Worm (Caenorhabditis elegans) whole organism, midembryonic: ENCODE measurements around the gene K12H4.6.

Experiments used
- T22C8.4 ChIP-seq: fragments of 200-800 bp; sonication (Bioruptor generic); IDR thresholded peaks from 2 replicates; pipeline ENCODE4 v1.3.6; 2022; ENCODE audit warnings: missing genetic modification characterization, missing compliant biosample characterization
- cog-1 ChIP-seq: sonication (generic microtip); optimal IDR thresholded peaks from 2 replicates; lab custom pipeline; 2016; ENCODE audit warnings: missing genetic modification characterization, missing compliant biosample characterization
- flt-1 ChIP-seq: fragments of 200-800 bp; sonication (Bioruptor generic); IDR thresholded peaks from 2 replicates; pipeline ENCODE4 v1.3.6; 2022; ENCODE audit warnings: missing genetic modification characterization, missing compliant biosample characterization
- klf-2 ChIP-seq: fragments of 200-800 bp; sonication (Bioruptor generic); conservative IDR thresholded peaks from 2 replicates; pipeline ENCODE4 v1.3.6; 2022; ENCODE audit warnings: missing genetic modification reagents, missing genetic modification characterization, missing compliant biosample characterization
- med-1 ChIP-seq: sonication (generic microtip); optimal IDR thresholded peaks from 2 replicates; lab custom pipeline; 2017; ENCODE audit warnings: missing genetic modification characterization, mild to moderate bottlenecking, missing compliant biosample characterization, antibody characterized with exemption, missing genetic modification reagents; ENCODE audit not compliant: insufficient read depth
- ref-1 ChIP-seq: fragments of 200-800 bp; sonication (Bioruptor generic); conservative IDR thresholded peaks from 2 replicates; pipeline ENCODE4 v1.3.6; 2022; ENCODE audit warnings: missing genetic modification reagents, missing genetic modification characterization, missing compliant biosample characterization
- tab-1 ChIP-seq: fragments of 200-800 bp; sonication (Bioruptor generic); IDR thresholded peaks from 2 replicates; pipeline ENCODE4 v1.3.6; 2022; ENCODE audit warnings: missing genetic modification characterization, missing compliant biosample characterization
- ztf-23 ChIP-seq: fragments of 200-800 bp; sonication (Bioruptor generic); IDR thresholded peaks from 2 replicates; pipeline ENCODE4 v1.3.6; 2022; ENCODE audit warnings: missing genetic modification reagents, missing genetic modification characterization, missing compliant biosample characterization
- ztf-29 ChIP-seq: fragments of 200-800 bp; sonication (Bioruptor generic); IDR thresholded peaks from 2 replicates; pipeline ENCODE4 v1.3.6; 2022; ENCODE audit warnings: missing genetic modification reagents, missing genetic modification characterization, missing compliant biosample characterization

Gene K12H4.6

DNA sequence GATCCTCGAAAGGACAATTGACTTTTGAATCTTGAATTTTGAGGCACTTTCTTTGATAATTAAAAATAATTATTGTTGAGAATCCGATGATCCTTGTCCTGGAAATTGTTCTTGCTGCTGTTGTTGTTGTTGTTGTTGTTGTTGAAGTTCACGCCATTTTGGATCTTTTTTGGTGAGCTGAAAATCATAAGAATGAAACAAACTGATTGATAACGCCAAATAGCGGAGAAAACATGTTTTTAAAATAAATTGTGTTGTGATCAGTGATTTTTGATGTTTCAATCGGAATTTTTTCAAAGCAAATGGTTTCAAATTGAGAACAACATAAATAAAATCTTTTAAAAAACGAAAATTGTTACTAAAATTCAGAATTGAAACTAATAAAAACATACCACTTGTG lies 25.6 kb downstream of the K12H4.6 start:
- TF ChIP-seq ref-1 (GFP tag; lab: Robert Waterston, UW) (no peak), T22C8.4 (GFP tag; lab: Robert Waterston, UW) (no peak), klf-2 (GFP tag; lab: Robert Waterston, UW) (no peak), flt-1 (GFP tag; lab: Robert Waterston, UW) (no peak), tab-1 (GFP tag; lab: Robert Waterston, UW) (no peak), med-1 (GFP tag; lab: Kevin White, UChicago) (no peak), ztf-29 (no peak)

DNA sequence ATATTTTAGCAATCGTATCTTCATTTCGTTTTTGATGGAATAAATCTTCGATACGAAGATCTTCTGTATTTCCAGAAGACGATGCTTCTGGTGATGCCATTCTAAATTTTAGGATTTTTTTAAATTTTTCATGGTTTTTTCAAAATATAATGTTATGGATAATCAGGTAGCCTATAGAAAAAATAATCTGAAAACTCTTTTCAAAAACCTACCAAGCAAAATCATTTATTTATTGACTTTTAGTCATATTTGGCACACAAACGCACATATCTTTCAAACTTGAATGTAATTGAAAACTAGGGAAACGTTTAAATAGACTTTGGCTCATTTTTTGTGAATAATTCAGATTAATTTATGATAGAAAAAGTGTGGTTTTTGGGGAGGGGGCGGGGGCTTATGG lies 26.2 kb downstream of the K12H4.6 start, which contains the start of gene F44B9.5:
F44B9.5 (minus strand) TSS at position 101 of the 400 bp plus-strand sequence.
- TF ChIP-seq tab-1 (GFP tag; lab: Robert Waterston, UW): no peak
- no peak for TF ChIP-seq ztf-29
- TF ChIP-seq med-1 (GFP tag; lab: Kevin White, UChicago): no peak
- TF ChIP-seq T22C8.4 (GFP tag; lab: Robert Waterston, UW): no peak

DNA sequence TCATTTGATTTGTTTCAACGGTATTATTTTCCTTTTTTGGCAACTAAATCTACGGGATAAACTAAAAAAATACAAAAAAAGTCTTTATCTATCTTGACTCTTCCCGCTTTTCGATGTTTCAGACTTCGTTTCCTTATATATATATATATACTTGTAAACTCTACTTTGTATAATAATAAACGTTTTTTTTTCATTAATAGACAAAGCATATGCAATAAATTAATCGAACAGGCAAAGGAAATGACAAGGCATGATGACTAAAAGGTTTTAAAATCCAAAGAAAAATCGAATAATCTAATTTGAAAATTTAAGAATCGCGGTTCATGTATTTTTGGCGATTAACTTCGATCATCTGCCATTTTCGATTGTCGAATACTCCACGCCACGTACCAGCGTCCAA lies 29.1 kb downstream of the K12H4.6 start:
- no peak for TF ChIP-seq cog-1 (tag; lab: Kevin White, UChicago)
- TF ChIP-seq tab-1 (GFP tag; lab: Robert Waterston, UW): no peak
- TF ChIP-seq ref-1 (GFP tag; lab: Robert Waterston, UW): no peak
- TF ChIP-seq klf-2 (GFP tag; lab: Robert Waterston, UW): no peak
- TF ChIP-seq ztf-29: no peak
- no peak for TF ChIP-seq ztf-23

DNA sequence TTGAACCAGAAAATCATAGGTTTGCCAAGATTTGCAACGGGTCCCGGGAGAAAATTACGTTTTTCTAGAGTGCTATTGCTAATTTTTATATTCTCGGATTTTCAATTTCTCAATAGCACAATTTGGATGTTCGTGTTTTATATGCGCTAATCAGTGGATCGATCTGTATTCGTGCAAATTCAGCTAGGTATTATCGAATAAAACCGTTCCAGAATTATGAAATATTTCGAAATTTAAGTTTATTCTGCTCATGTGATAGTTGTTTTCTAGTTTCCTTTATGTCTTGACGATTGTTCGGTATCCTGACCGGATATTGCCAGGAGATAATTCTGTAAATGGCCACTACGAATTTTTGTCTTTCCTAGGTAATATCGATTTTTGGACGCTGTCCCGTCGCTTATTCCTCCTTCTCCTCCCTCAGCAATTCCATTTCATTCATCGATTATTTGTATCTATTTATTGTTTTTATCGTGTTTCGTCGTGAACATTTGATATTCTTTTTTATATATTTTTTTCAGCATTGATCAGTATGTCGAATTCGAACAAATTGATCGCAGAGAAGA lies 32.3 kb downstream of the K12H4.6 start, which contains the start of gene cit-1.2:
cit-1.2 (plus strand) TSS at position 513 of the 563 bp plus-strand sequence.
- TF ChIP-seq T22C8.4 (GFP tag; lab: Robert Waterston, UW) (no peak), flt-1 (GFP tag; lab: Robert Waterston, UW) (no peak), tab-1 (GFP tag; lab: Robert Waterston, UW) (no peak), ztf-29 (no peak), ref-1 (GFP tag; lab: Robert Waterston, UW) (no peak), med-1 (GFP tag; lab: Kevin White, UChicago) (no peak), klf-2 (GFP tag; lab: Robert Waterston, UW) (no peak), cog-1 (tag; lab: Kevin White, UChicago) (no peak), ztf-23 (no peak)

DNA sequence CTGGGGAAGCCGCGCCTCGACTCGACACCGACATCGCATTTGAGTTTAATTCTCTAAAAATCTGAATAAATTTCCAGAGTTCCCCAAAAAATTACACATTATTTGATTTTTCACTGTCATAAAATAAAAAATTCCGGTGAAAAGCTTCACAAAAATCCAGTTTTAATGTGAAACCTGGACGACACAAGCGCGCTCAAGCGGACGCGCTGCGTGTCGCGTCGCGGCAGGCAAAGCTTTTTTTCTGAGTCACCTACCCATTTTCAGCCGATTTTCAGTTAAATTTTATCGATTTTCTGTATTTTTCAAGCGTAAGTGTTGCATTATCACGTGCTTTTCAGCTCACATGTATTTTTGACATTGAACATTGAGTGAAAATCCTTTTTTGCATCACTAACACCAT lies 32.9 kb downstream of the K12H4.6 start, which contains the start of gene cit-1.1:
cit-1.1 (minus strand) TSS at position 53 of the 400 bp plus-strand sequence.
- TF ChIP-seq flt-1 (GFP tag; lab: Robert Waterston, UW): no peak
- TF ChIP-seq tab-1 (GFP tag; lab: Robert Waterston, UW): no peak
- TF ChIP-seq ref-1 (GFP tag; lab: Robert Waterston, UW): no peak
- no peak for TF ChIP-seq med-1 (GFP tag; lab: Kevin White, UChicago)
- TF ChIP-seq klf-2 (GFP tag; lab: Robert Waterston, UW): no peak
- no peak for TF ChIP-seq ztf-23
- TF ChIP-seq cog-1 (tag; lab: Kevin White, UChicago): no peak
- TF ChIP-seq ztf-29: no peak
- TF ChIP-seq T22C8.4 (GFP tag; lab: Robert Waterston, UW): no peak

DNA sequence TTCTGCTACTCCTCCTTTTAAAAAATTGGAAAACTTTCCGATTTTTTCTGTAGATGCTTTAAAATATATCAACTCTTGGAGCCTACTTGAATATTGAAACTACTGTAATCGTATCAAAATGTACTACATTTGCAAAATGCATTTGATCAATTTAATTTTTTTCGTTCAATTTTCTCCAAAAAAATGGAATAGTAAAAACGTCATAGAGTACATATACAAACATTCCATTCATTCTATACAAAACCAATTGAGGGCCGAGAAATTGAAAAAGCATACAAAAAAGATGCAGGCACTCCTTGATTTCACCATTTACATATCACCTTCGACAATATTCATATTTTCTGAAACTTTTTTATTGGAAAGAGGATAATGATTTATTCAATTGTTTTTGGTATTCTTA lies 38.6 kb downstream of the K12H4.6 start, which contains the start of gene C06G4.6:
C06G4.6 (plus strand) TSS at position 301 of the 400 bp plus-strand sequence.
- TF ChIP-seq T22C8.4 (GFP tag; lab: Robert Waterston, UW) (no peak), ztf-23 (no peak), klf-2 (GFP tag; lab: Robert Waterston, UW) (no peak), cog-1 (tag; lab: Kevin White, UChicago) (no peak), ztf-29 (no peak), ref-1 (GFP tag; lab: Robert Waterston, UW) (no peak), tab-1 (GFP tag; lab: Robert Waterston, UW) (no peak), flt-1 (GFP tag; lab: Robert Waterston, UW) (no peak), med-1 (GFP tag; lab: Kevin White, UChicago) (no peak)

DNA sequence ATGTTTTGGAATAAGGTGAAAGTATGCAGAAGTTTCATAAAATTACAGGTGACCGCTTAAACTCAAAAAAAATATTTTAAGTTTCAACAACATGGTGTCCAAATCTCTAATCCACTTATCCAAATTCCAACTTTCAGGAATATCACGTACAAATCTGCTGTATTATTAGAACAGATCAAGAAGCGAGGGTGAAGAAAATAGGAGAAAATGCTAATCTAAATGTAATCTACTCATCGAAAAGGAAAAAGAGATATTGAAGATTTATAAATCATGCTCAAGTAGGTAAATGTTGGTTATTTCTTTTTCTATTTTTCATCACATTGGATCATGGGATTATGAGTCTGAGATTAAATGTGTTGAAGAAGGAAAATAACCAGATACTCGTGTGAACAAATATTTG lies 41.1 kb downstream of the K12H4.6 start:
- no peak for TF ChIP-seq T22C8.4 (GFP tag; lab: Robert Waterston, UW)

DNA sequence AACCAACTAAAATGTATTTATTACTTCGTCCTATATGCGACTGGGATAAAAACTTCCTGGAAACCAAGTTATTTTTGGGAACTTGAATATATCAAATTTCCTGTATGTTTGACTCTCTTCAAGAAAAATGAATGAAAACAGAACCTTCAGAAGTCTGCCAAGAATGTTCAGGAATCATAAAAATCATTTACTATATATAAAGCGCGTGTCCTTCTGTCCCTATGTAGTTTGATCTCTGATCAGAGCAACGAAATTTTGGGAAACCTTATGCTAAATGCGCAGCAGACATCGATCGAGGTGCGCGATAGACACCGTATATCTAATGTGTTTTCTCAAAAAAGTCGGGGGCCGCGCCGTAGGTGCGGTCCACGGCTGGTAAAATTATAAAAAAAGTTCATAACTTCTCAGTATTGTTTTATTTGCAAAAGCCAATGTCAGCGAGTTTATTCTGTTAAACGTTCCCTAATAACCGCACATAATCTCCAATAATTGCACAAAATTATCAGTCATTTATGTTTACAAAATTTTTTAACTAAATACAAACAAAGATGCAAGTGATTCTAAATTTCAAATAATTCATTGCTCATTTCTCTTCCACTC lies 45.1 kb downstream of the K12H4.6 start:
- no peak for TF ChIP-seq klf-2 (GFP tag; lab: Robert Waterston, UW)
- no peak for TF ChIP-seq cog-1 (tag; lab: Kevin White, UChicago)
- no peak for TF ChIP-seq ztf-23
- TF ChIP-seq tab-1 (GFP tag; lab: Robert Waterston, UW): no peak
- no peak for TF ChIP-seq ztf-29

DNA sequence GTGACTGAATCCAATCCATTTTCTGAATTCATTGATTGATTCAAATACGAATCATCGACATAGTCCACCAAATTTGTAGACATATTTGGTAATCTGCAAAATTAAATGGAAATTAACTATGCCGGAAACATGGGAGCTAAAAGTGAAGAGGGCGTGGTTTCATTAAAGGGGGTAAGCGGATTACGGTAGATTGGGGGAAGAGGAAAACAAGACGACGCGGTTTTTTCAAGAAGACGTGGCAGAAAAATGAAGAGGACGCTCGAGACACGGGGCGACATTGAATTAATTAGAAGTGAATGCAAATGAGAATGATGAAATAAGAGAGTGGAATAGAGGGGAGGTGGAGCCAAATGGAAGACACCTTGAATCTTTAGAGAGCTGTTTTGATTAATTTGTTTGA lies 46.3 kb downstream of the K12H4.6 start, which contains the start of gene npr-17:
npr-17 (minus strand) TSS at position 101 of the 400 bp plus-strand sequence.
- TF ChIP-seq klf-2 (GFP tag; lab: Robert Waterston, UW): no peak
- TF ChIP-seq ztf-29: no peak
- TF ChIP-seq ztf-23: no peak
- TF ChIP-seq cog-1 (tag; lab: Kevin White, UChicago): no peak
- TF ChIP-seq med-1 (GFP tag; lab: Kevin White, UChicago): no peak
- TF ChIP-seq tab-1 (GFP tag; lab: Robert Waterston, UW): no peak
- TF ChIP-seq T22C8.4 (GFP tag; lab: Robert Waterston, UW): no peak
- TF ChIP-seq flt-1 (GFP tag; lab: Robert Waterston, UW): no peak
- TF ChIP-seq ref-1 (GFP tag; lab: Robert Waterston, UW): no peak
